Worm (Caenorhabditis elegans) whole organism, L4 larva: Measurements from ENCODE around the gene T08B1.4.

Source experiments
- D1046.2 ChIP-seq: fragments of 200-800 bp; sonication (Bioruptor generic); IDR thresholded peaks from 2 replicates; pipeline ENCODE4 v1.3.6; 2022; ENCODE audit warnings: missing genetic modification characterization, missing compliant biosample characterization
- T26A8.4 ChIP-seq: fragments of 200-800 bp; sonication (Bioruptor generic); IDR thresholded peaks from 2 replicates; pipeline ENCODE4 v1.3.6; 2022; ENCODE audit warnings: missing genetic modification characterization, missing compliant biosample characterization
- Y105C5A.15 ChIP-seq: fragments of 200-800 bp; sonication (Bioruptor generic); IDR thresholded peaks from 2 replicates; pipeline ENCODE4 v1.3.6; 2022; ENCODE audit warnings: missing genetic modification characterization, missing compliant biosample characterization
- ceh-20 ChIP-seq: fragments of 200-800 bp; sonication (Bioruptor generic); IDR thresholded peaks from 2 replicates; pipeline ENCODE4 v1.3.6; 2022; ENCODE audit warnings: missing genetic modification reagents, missing genetic modification characterization, missing compliant biosample characterization
- daf-19 ChIP-seq: fragments of 200-800 bp; sonication (Bioruptor generic); conservative IDR thresholded peaks from 2 replicates; pipeline ENCODE4 v1.3.6; 2022; ENCODE audit warnings: missing genetic modification characterization, missing compliant biosample characterization
- fos-1 ChIP-seq: fragments of 150-350 bp; optimal IDR thresholded peaks from 2 replicates; lab custom pipeline; 2014; ENCODE audit warnings: missing biosample characterization, missing genetic modification characterization
- php-3 ChIP-seq: fragments of 200-800 bp; sonication (Bioruptor generic); IDR thresholded peaks from 2 replicates; pipeline ENCODE4 v1.3.6; 2022; ENCODE audit warnings: missing genetic modification reagents, missing genetic modification characterization, missing compliant biosample characterization
- skn-1 ChIP-seq: fragments of 150-350 bp; optimal IDR thresholded peaks from 2 replicates; lab custom pipeline; 2014; ENCODE audit warnings: missing biosample characterization, missing genetic modification characterization

DNA sequence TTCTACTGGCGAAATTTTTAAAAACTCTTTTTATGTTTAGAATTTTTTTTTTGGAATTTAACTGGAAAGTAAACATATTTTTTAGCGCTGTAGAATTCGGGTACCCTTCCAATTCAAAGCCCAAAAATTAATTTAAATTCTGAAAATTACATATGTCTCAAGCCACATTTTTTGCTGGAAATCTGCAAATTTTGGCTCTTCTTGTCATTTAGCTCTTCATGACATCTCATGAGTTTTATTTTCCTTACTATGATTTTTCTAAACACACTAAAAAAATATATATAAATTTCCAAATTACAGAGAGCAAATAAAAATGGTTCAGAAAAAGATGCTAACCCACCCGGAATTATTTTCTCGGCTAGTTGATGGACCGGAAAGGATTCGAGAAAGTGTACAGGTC lies 9.8 kb upstream of the T08B1.4 start, which contains the start of gene acs-3:
- no peak for TF ChIP-seq ceh-20
- no peak for TF ChIP-seq daf-19 (GFP tag; lab: Robert Waterston, UW)
- TF ChIP-seq T26A8.4: no peak
- TF ChIP-seq skn-1 (tag; lab: Kevin White, UChicago): no peak
- no peak for TF ChIP-seq php-3
- no peak for TF ChIP-seq D1046.2 (GFP tag; lab: Robert Waterston, UW)
- TF ChIP-seq fos-1 (tag; lab: Kevin White, UChicago): no peak
- no peak for TF ChIP-seq Y105C5A.15 (GFP tag; lab: Robert Waterston, UW)
